Worm (Caenorhabditis elegans) whole organism, L4 larva: ENCODE results near the gene str-161.

Experiments
- dmd-9 ChIP-seq: fragments of 200-800 bp; sonication (Bioruptor generic); IDR thresholded peaks from 2 replicates; pipeline ENCODE4 v1.3.6; 2022; ENCODE audit warnings: missing genetic modification reagents, missing genetic modification characterization, missing compliant biosample characterization
- lin-29 ChIP-seq: fragments of 200-800 bp; sonication (Bioruptor generic); IDR thresholded peaks from 2 replicates; pipeline ENCODE4 v1.3.6; 2022; ENCODE audit warnings: missing genetic modification reagents, missing genetic modification characterization, missing compliant biosample characterization
- lir-3 ChIP-seq: sonication (generic microtip); optimal IDR thresholded peaks from 2 replicates; lab custom pipeline; 2016; ENCODE audit warnings: mild to moderate bottlenecking, missing genetic modification characterization, missing compliant biosample characterization
- mdl-1 ChIP-seq, 2 experiments: fragments of 150-350 bp in 1 of 2; sonication (generic microtip) in 1 of 2; optimal IDR thresholded peaks; 2 replicates each; lab custom pipeline; 2014 to 2017; ENCODE audit warnings: missing biosample characterization in 2 of 2, missing genetic modification characterization in 2 of 2
- nhr-10 ChIP-seq: fragments of 150-350 bp; optimal IDR thresholded peaks from 2 replicates; lab custom pipeline; 2014; ENCODE audit warnings: missing biosample characterization, missing genetic modification characterization
- nhr-11 ChIP-seq: fragments of 150-350 bp; optimal IDR thresholded peaks from 2 replicates; lab custom pipeline; 2014; ENCODE audit warnings: missing biosample characterization, missing genetic modification characterization
- nhr-77 ChIP-seq: fragments of 150-350 bp; optimal IDR thresholded peaks from 2 replicates; lab custom pipeline; 2014; ENCODE audit warnings: missing biosample characterization, missing genetic modification characterization
- skn-1 ChIP-seq: fragments of 150-350 bp; optimal IDR thresholded peaks from 2 replicates; lab custom pipeline; 2014; ENCODE audit warnings: missing biosample characterization, missing genetic modification characterization
- tag-97 ChIP-seq: fragments of 200-800 bp; sonication (Bioruptor generic); IDR thresholded peaks from 2 replicates; pipeline ENCODE4 v1.3.6; 2022; ENCODE audit warnings: missing genetic modification characterization, missing compliant biosample characterization
- tra-1 ChIP-seq: fragments of 200-800 bp; sonication (Bioruptor generic); IDR thresholded peaks from 2 replicates; pipeline ENCODE4 v1.3.6; 2022; ENCODE audit warnings: missing genetic modification reagents, missing genetic modification characterization, missing compliant biosample characterization

- no peak for TF ChIP-seq dmd-9 (GFP tag; lab: Robert Waterston, UW)
- TF ChIP-seq nhr-10: no peak
- no peak for TF ChIP-seq lin-29 (GFP tag; lab: Robert Waterston, UW)
- no peak for TF ChIP-seq skn-1 (tag; lab: Kevin White, UChicago)
- no peak for TF ChIP-seq mdl-1 (tag; optimal IDR thresholded peaks at IDR 0.05; lab: Kevin White, UChicago)
- TF ChIP-seq tag-97 (GFP tag; lab: Robert Waterston, UW): no peak
- no peak for TF ChIP-seq nhr-77
- no peak for TF ChIP-seq tra-1 (GFP tag; lab: Robert Waterston, UW)
- TF ChIP-seq lir-3 (tag; lab: Kevin White, UChicago): no peak
- TF ChIP-seq nhr-11 (tag; lab: Kevin White, UChicago): no peak
Measured at ce11 chrIV:4864524-4864923, 39.3 kb downstream of the str-161 start.
